Worm (Caenorhabditis elegans): ENCODE measurements around the gene str-172.

The str-172 gene

ce11 chrIV:4867610-4868009 is at the start of gene str-172:
Gene str-172, minus strand, starts transcription at chrIV:4867710.
- TF ChIP-seq ets-5 (GFP tag; IDR thresholded peaks at IDR 0.05) (no peak), dsc-1 (tag; optimal IDR thresholded peaks at IDR 0.05) (no peak), C04F5.9 (tag; optimal IDR thresholded peaks at IDR 0.05) (no peak), nhr-47 (tag; optimal IDR thresholded peaks at IDR 0.05) (no peak), C16A3.4 (tag; optimal IDR thresholded peaks at IDR 0.05) (no peak), unc-130 (tag; optimal IDR thresholded peaks at IDR 0.05) (no peak), ceh-82 (tag; optimal IDR thresholded peaks at IDR 0.05) (no peak), mdl-1 (tag; optimal IDR thresholded peaks at IDR 0.05) (no peak), lin-13 (GFP tag; optimal IDR thresholded peaks at IDR 0.05) (no peak), xbp-1 (tag; optimal IDR thresholded peaks at IDR 0.05) (no peak), grh-1 (GFP tag; IDR thresholded peaks at IDR 0.05) (no peak), hpl-2 (GFP tag; optimal IDR thresholded peaks at IDR 0.05) (no peak), zag-1 (tag; optimal IDR thresholded peaks at IDR 0.05) (no peak)

- TF ChIP-seq C34B4.2 (tag; optimal IDR thresholded peaks at IDR 0.05) (no peak), ama-1 (optimal IDR thresholded peaks at IDR 0.05) (no peak), nhr-47 (tag; optimal IDR thresholded peaks at IDR 0.05) (no peak), ets-5 (GFP tag; IDR thresholded peaks at IDR 0.05) (no peak), nhr-11 (tag; optimal IDR thresholded peaks at IDR 0.05) (no peak), lir-3 (tag; optimal IDR thresholded peaks at IDR 0.05; ENCODE audit: poor library complexity) (no peak), grh-1 (GFP tag; IDR thresholded peaks at IDR 0.05) (no peak), irx-1 (tag; optimal IDR thresholded peaks at IDR 0.05) (no peak), mef-2 (tag; optimal IDR thresholded peaks at IDR 0.05) (no peak), F16B12.6 (tag; optimal IDR thresholded peaks at IDR 0.05) (no peak), lin-15B (tag; optimal IDR thresholded peaks at IDR 0.05) (no peak), unc-62 (GFP tag; optimal IDR thresholded peaks at IDR 0.05) (no peak), snu-23 (GFP tag; optimal IDR thresholded peaks at IDR 0.05) (no peak), nhr-76 (tag; optimal IDR thresholded peaks at IDR 0.05) (no peak), lin-39 (tag; optimal IDR thresholded peaks at IDR 0.05) (no peak)
Measured at ce11 chrIV:4915689-4916088, 48.2 kb upstream of the str-172 start, which contains the start of gene str-155. Gene str-155, plus strand, starts transcription at chrIV:4915989.

ce11 chrIV:4913090-4913489 is 45.6 kb upstream of the str-172 start, which contains the start of gene str-156:
Gene str-156, plus strand, starts transcription at chrIV:4913390.
- no peak for TF ChIP-seq unc-130 (tag; optimal IDR thresholded peaks at IDR 0.05)
- TF ChIP-seq vab-15 (tag; optimal IDR thresholded peaks at IDR 0.05), result no peak
- no peak for TF ChIP-seq elt-3 (tag; optimal IDR thresholded peaks at IDR 0.05)
- no peak for TF ChIP-seq skn-1 (tag; optimal IDR thresholded peaks at IDR 0.05)
- no peak for TF ChIP-seq tlp-1 (tag; optimal IDR thresholded peaks at IDR 0.05)
- TF ChIP-seq nhr-11 (tag; optimal IDR thresholded peaks at IDR 0.05), result no peak

ce11 chrIV:4909039-4909438 is 41.5 kb upstream of the str-172 start, which contains the start of gene str-159:
Gene str-159, plus strand, starts transcription at chrIV:4909339.
- no peak for TF ChIP-seq C34B4.2 (tag; optimal IDR thresholded peaks at IDR 0.05)
- no peak for TF ChIP-seq ets-5 (GFP tag; IDR thresholded peaks at IDR 0.05)
- no peak for TF ChIP-seq nhr-47 (tag; optimal IDR thresholded peaks at IDR 0.05)
- TF ChIP-seq fkh-4 (tag; optimal IDR thresholded peaks at IDR 0.05; ENCODE audit: borderline replicate concordance), result no peak
- TF ChIP-seq unc-30 (tag; optimal IDR thresholded peaks at IDR 0.05), result no peak
- TF ChIP-seq isw-1 (GFP tag; IDR thresholded peaks at IDR 0.05), result no peak
- TF ChIP-seq blmp-1 (tag; optimal IDR thresholded peaks at IDR 0.05), result no peak
- no peak for TF ChIP-seq swsn-7 (tag; optimal IDR thresholded peaks at IDR 0.05)
- no peak for TF ChIP-seq C04F5.9 (tag; optimal IDR thresholded peaks at IDR 0.05)
- no peak for TF ChIP-seq nhr-237 (tag; optimal IDR thresholded peaks at IDR 0.05)
- TF ChIP-seq F16B12.6 (tag; optimal IDR thresholded peaks at IDR 0.05), result no peak
- no peak for TF ChIP-seq ceh-63 (GFP tag; optimal IDR thresholded peaks at IDR 0.05)
- TF ChIP-seq unc-130 (tag; optimal IDR thresholded peaks at IDR 0.05), result no peak
- TF ChIP-seq ztf-11 (tag; optimal IDR thresholded peaks at IDR 0.05), result no peak
- no peak for TF ChIP-seq rnt-1 (tag; optimal IDR thresholded peaks at IDR 0.05)
- no peak for TF ChIP-seq ceh-82 (tag; optimal IDR thresholded peaks at IDR 0.05)
- TF ChIP-seq nhr-12 (tag; optimal IDR thresholded peaks at IDR 0.05), result no peak
- TF ChIP-seq elt-3 (tag; optimal IDR thresholded peaks at IDR 0.05), result no peak
- TF ChIP-seq lin-35 (GFP tag; optimal IDR thresholded peaks at IDR 0.05), result no peak

Measured in whole organism, L1 larva.